Fruit fly (Drosophila melanogaster) whole organism, embryonic: ENCODE results near the gene Tim8.
A peak's percentile ranks its signal among the peaks of the same experiment; 100 is the strongest.

ENCODE experiments used
- ATbp ChIP-seq: fragments of 200-800 bp; sonication (Bioruptor generic); optimal IDR thresholded peaks from 2 replicates; lab custom pipeline; 2017; ENCODE audit warnings: missing biosample characterization, mild to moderate bottlenecking, missing genetic modification characterization, missing genetic modification reagents
- Aef1 ChIP-seq: fragments of 200-800 bp; sonication (Bioruptor generic); IDR thresholded peaks from 3 replicates; pipeline ENCODE4 v1.3.6; 2022; ENCODE audit warnings: missing biosample characterization, missing genetic modification characterization
- Atf-2 ChIP-seq: fragments of 200-800 bp; sonication (Bioruptor generic); optimal IDR thresholded peaks from 2 replicates; lab custom pipeline; 2016; ENCODE audit warnings: missing biosample characterization, missing genetic modification characterization
- Bteb2 ChIP-seq: fragments of 200-800 bp; sonication (Bioruptor generic); optimal IDR thresholded peaks from 2 replicates; lab custom pipeline; 2016; ENCODE audit warnings: missing biosample characterization, missing genetic modification characterization
- CG10147 ChIP-seq: fragments of 200-800 bp; sonication (Bioruptor generic); optimal IDR thresholded peaks from 2 replicates; lab custom pipeline; 2019; ENCODE audit warnings: missing biosample characterization, mild to moderate bottlenecking, missing genetic modification characterization, moderate library complexity
- CG1024 ChIP-seq: fragments of 200-800 bp; sonication (Bioruptor generic); IDR thresholded peaks from 2 replicates; pipeline ENCODE4 v1.3.6; 2022; ENCODE audit warnings: missing biosample characterization, missing genetic modification characterization
- CG10267 ChIP-seq: fragments of 200-800 bp; sonication (Bioruptor generic); optimal IDR thresholded peaks from 2 replicates; lab custom pipeline; 2018; ENCODE audit warnings: missing biosample characterization, mild to moderate bottlenecking, missing genetic modification characterization, moderate library complexity
- CG10366 ChIP-seq: fragments of 200-800 bp; sonication (Bioruptor generic); IDR thresholded peaks from 2 replicates; pipeline ENCODE4 v1.3.6; 2022; ENCODE audit warnings: missing biosample characterization, missing genetic modification characterization
- CG10979 ChIP-seq: fragments of 200-800 bp; sonication (Bioruptor generic); optimal IDR thresholded peaks from 2 replicates; lab custom pipeline; 2018; ENCODE audit warnings: missing biosample characterization, mild to moderate bottlenecking, missing genetic modification characterization, moderate library complexity
- CG11085 ChIP-seq: fragments of 200-800 bp; sonication (Bioruptor generic); IDR thresholded peaks from 2 replicates; pipeline ENCODE4 v1.3.6; 2022; ENCODE audit warnings: missing biosample characterization, missing genetic modification characterization
- CG11398 ChIP-seq: fragments of 200-800 bp; sonication (Bioruptor generic); optimal IDR thresholded peaks from 2 replicates; lab custom pipeline; 2016; ENCODE audit warnings: missing biosample characterization, missing genetic modification characterization
- CG11504 ChIP-seq: fragments of 200-800 bp; sonication (Bioruptor generic); optimal IDR thresholded peaks from 3 replicates; lab custom pipeline; 2019; ENCODE audit warnings: missing biosample characterization, mild to moderate bottlenecking, missing genetic modification characterization, moderate library complexity
- CG12219 ChIP-seq: fragments of 200-800 bp; sonication (Bioruptor generic); optimal IDR thresholded peaks from 3 replicates; lab custom pipeline; 2018; ENCODE audit warnings: missing biosample characterization, mild to moderate bottlenecking, missing genetic modification characterization
- CG12391 ChIP-seq: fragments of 200-800 bp; sonication (Bioruptor generic); optimal IDR thresholded peaks from 3 replicates; lab custom pipeline; 2018; ENCODE audit warnings: missing biosample characterization, mild to moderate bottlenecking, missing genetic modification characterization, moderate library complexity
- CG14860 ChIP-seq: fragments of 200-800 bp; sonication (Bioruptor generic); IDR thresholded peaks from 3 replicates; pipeline ENCODE4 v1.3.6; 2022; ENCODE audit warnings: missing biosample characterization, missing genetic modification characterization; ENCODE audit not compliant: partially characterized antibody
- CG16813 ChIP-seq: fragments of 200-800 bp; sonication (Bioruptor generic); IDR thresholded peaks from 3 replicates; pipeline ENCODE4 v1.3.6; 2022; ENCODE audit warnings: missing biosample characterization, missing genetic modification characterization; ENCODE audit not compliant: partially characterized antibody
- CG18262 ChIP-seq: fragments of 200-800 bp; optimal IDR thresholded peaks from 3 replicates; lab custom pipeline; 2019; ENCODE audit warnings: missing biosample characterization, mild to moderate bottlenecking, missing genetic modification characterization, moderate library complexity
- CG2116 ChIP-seq: fragments of 200-800 bp; sonication (Bioruptor generic); optimal IDR thresholded peaks from 3 replicates; lab custom pipeline; 2018; ENCODE audit warnings: missing biosample characterization, mild to moderate bottlenecking, missing genetic modification characterization
- CG2129 ChIP-seq: fragments of 200-800 bp; sonication (Bioruptor generic); IDR thresholded peaks from 2 replicates; pipeline ENCODE4 v1.3.6; 2022; ENCODE audit warnings: missing biosample characterization, missing genetic modification characterization; ENCODE audit not compliant: partially characterized antibody
- CG3838 ChIP-seq: fragments of 200-800 bp; sonication (Bioruptor generic); optimal IDR thresholded peaks from 3 replicates; lab custom pipeline; 2016; ENCODE audit warnings: missing biosample characterization, missing genetic modification characterization
- CG4424 ChIP-seq: fragments of 200-800 bp; sonication (Bioruptor generic); optimal IDR thresholded peaks from 3 replicates; lab custom pipeline; 2016; ENCODE audit warnings: missing biosample characterization, missing genetic modification characterization
- CG7963 ChIP-seq: fragments of 200-800 bp; sonication (Bioruptor generic); IDR thresholded peaks from 3 replicates; pipeline ENCODE4 v1.3.6; 2022; ENCODE audit warnings: missing biosample characterization, missing genetic modification characterization; ENCODE audit not compliant: partially characterized antibody
- CG8388 ChIP-seq: fragments of 200-800 bp; sonication (Bioruptor generic); optimal IDR thresholded peaks from 2 replicates; lab custom pipeline; 2019; ENCODE audit warnings: missing biosample characterization, mild to moderate bottlenecking, missing genetic modification characterization, moderate library complexity
- D ChIP-seq, 2 experiments: fragments of 200-800 bp in 1 of 2; fragments of >200 bp in 1 of 2; sonication (Bioruptor generic) in 1 of 2; optimal IDR thresholded peaks; 2 replicates in 1 of 2; 3 replicates in 1 of 2; lab custom pipeline; 2017; ENCODE audit warnings: mild to moderate bottlenecking in 1 of 2, missing biosample characterization in 1 of 2, missing genetic modification characterization in 1 of 2, missing genetic modification reagents in 1 of 2
- D19A ChIP-seq: fragments of 200-800 bp; optimal IDR thresholded peaks from 3 replicates; lab custom pipeline; 2019; ENCODE audit warnings: missing biosample characterization, mild to moderate bottlenecking, missing genetic modification characterization, moderate library complexity
- Dfd ChIP-seq, 2 experiments: fragments of >200 bp; optimal IDR thresholded peaks; 2 replicates each; lab custom pipeline; 2017; ENCODE audit warnings: missing biosample characterization in 2 of 2, missing genetic modification characterization in 2 of 2
- Elba2 ChIP-seq: fragments of 200-800 bp; sonication (Bioruptor generic); optimal IDR thresholded peaks from 3 replicates; lab custom pipeline; 2016; ENCODE audit warnings: missing biosample characterization, missing genetic modification characterization
- Hand ChIP-seq: fragments of 200-800 bp; sonication (Bioruptor generic); optimal IDR thresholded peaks from 2 replicates; lab custom pipeline; 2017; ENCODE audit warnings: mild to moderate bottlenecking, missing biosample characterization, missing genetic modification reagents, missing genetic modification characterization
- Max ChIP-seq: fragments of 200-800 bp; sonication (Bioruptor generic); optimal IDR thresholded peaks from 2 replicates; lab custom pipeline; 2016; ENCODE audit warnings: missing biosample characterization, mild to moderate bottlenecking, missing genetic modification characterization
- Mrtf ChIP-seq: fragments of 200-800 bp; sonication (Bioruptor generic); IDR thresholded peaks from 3 replicates; pipeline ENCODE4 v1.3.6; 2022; ENCODE audit warnings: missing biosample characterization, missing genetic modification characterization
- Rfx ChIP-seq: fragments of 200-800 bp; sonication (Bioruptor generic); IDR thresholded peaks from 2 replicates; pipeline ENCODE4 v1.3.6; 2022; ENCODE audit warnings: missing biosample characterization, missing genetic modification characterization
- Scr ChIP-seq: fragments of 200-800 bp; sonication (Bioruptor generic); IDR thresholded peaks from 2 replicates; pipeline ENCODE4 v1.3.6; 2022; ENCODE audit warnings: missing biosample characterization, missing genetic modification characterization; ENCODE audit not compliant: partially characterized antibody
- Taf1 ChIP-seq: fragments of 200-800 bp; sonication (Bioruptor generic); IDR thresholded peaks from 2 replicates; pipeline ENCODE4 v1.3.6; 2022; ENCODE audit warnings: missing biosample characterization, missing genetic modification characterization
- ac ChIP-seq: fragments of 200-800 bp; sonication (Bioruptor generic); optimal IDR thresholded peaks from 3 replicates; lab custom pipeline; 2017; ENCODE audit warnings: missing biosample characterization, mild to moderate bottlenecking, missing genetic modification characterization
- chm ChIP-seq: fragments of 200-800 bp; sonication (Bioruptor generic); IDR thresholded peaks from 2 replicates; pipeline ENCODE4 v1.3.6; 2022; ENCODE audit warnings: missing biosample characterization, missing genetic modification characterization
- chn ChIP-seq: fragments of 200-800 bp; sonication (Bioruptor generic); optimal IDR thresholded peaks from 2 replicates; lab custom pipeline; 2016; ENCODE audit warnings: missing biosample characterization, missing genetic modification characterization
- dimm ChIP-seq: fragments of 200-800 bp; sonication (Bioruptor generic); IDR thresholded peaks from 2 replicates; pipeline ENCODE4 v1.3.6; 2022; ENCODE audit warnings: missing biosample characterization, missing genetic modification characterization
- dysf ChIP-seq: fragments of 200-800 bp; sonication (Bioruptor generic); IDR thresholded peaks from 3 replicates; pipeline ENCODE4 v1.3.6; 2022; ENCODE audit warnings: missing biosample characterization, missing genetic modification characterization
- fd102C ChIP-seq: fragments of 200-800 bp; sonication (Bioruptor generic); optimal IDR thresholded peaks from 2 replicates; lab custom pipeline; 2018; ENCODE audit warnings: missing biosample characterization, mild to moderate bottlenecking, missing genetic modification characterization, moderate library complexity
- jing ChIP-seq: fragments of 200-800 bp; sonication (Bioruptor generic); optimal IDR thresholded peaks from 2 replicates; lab custom pipeline; 2018; ENCODE audit warnings: missing biosample characterization, mild to moderate bottlenecking, missing genetic modification characterization
- knrl ChIP-seq: fragments of 200-800 bp; sonication (Bioruptor generic); IDR thresholded peaks from 3 replicates; pipeline ENCODE4 v1.3.6; 2022; ENCODE audit warnings: missing biosample characterization, missing genetic modification characterization; ENCODE audit not compliant: partially characterized antibody
- lilli ChIP-seq: fragments of 200-800 bp; sonication (Bioruptor generic); optimal IDR thresholded peaks from 3 replicates; lab custom pipeline; 2016; ENCODE audit warnings: missing biosample characterization, missing genetic modification characterization
- mam ChIP-seq: fragments of 200-800 bp; sonication (Bioruptor generic); optimal IDR thresholded peaks from 3 replicates; lab custom pipeline; 2016; ENCODE audit warnings: missing biosample characterization, missing genetic modification characterization
- nau ChIP-seq: fragments of 200-800 bp; sonication (Bioruptor generic); optimal IDR thresholded peaks from 3 replicates; lab custom pipeline; 2017; ENCODE audit warnings: missing biosample characterization, mild to moderate bottlenecking, missing genetic modification characterization, missing genetic modification reagents
- scrt ChIP-seq: fragments of 200-800 bp; sonication (Bioruptor generic); optimal IDR thresholded peaks from 2 replicates; lab custom pipeline; 2018; ENCODE audit warnings: missing biosample characterization, mild to moderate bottlenecking, missing genetic modification characterization, moderate library complexity
- sna ChIP-seq: fragments of 200-800 bp; sonication (Bioruptor generic); IDR thresholded peaks from 2 replicates; pipeline ENCODE4 v1.3.6; 2022; ENCODE audit warnings: missing biosample characterization, missing genetic modification characterization; ENCODE audit not compliant: partially characterized antibody
- trem ChIP-seq: fragments of 200-800 bp; optimal IDR thresholded peaks from 3 replicates; lab custom pipeline; 2019; ENCODE audit warnings: missing biosample characterization, mild to moderate bottlenecking, missing genetic modification characterization, moderate library complexity
- ttk ChIP-seq: fragments of 200-800 bp; sonication (Bioruptor generic); IDR thresholded peaks from 2 replicates; pipeline ENCODE4 v2.1.2; 2022; ENCODE audit warnings: missing biosample characterization, missing genetic modification characterization
- vnd ChIP-seq: fragments of 200-800 bp; sonication (Bioruptor generic); IDR thresholded peaks from 3 replicates; pipeline ENCODE4 v1.3.6; 2022; ENCODE audit warnings: missing biosample characterization, missing genetic modification characterization; ENCODE audit not compliant: partially characterized antibody
- zfh1 ChIP-seq: fragments of 200-800 bp; sonication (Bioruptor generic); IDR thresholded peaks from 3 replicates; pipeline ENCODE4 v1.3.6; 2022; ENCODE audit warnings: missing biosample characterization, missing genetic modification characterization

Tim8 gene

DNA sequence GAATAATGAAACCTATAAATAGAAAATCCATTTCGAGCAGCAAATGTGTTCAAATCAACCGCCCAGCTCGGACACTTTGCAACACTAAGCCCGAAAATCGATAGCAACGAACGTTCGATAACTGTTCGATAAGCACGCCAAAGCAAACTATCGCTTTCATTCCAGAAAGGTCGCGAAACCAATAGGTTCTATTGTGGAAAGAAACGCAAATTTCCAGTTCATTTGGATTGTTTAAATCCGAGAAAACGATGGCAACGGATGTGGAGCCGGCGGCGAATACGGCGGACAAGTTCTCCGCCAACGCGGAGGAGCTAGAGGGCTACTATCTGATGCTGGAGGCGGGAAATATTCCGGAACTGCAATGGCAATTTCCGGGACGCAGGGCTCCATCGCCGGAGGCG lies 9.2 kb upstream of the Tim8 start, which contains the start of gene Pa1 (continued):
- no peak for TF ChIP-seq Max (GFP tag; lab: Kevin White, UChicago)
- TF ChIP-seq jing (GFP tag; lab: Kevin White, UChicago) = no peak
- TF ChIP-seq CG7963 (GFP tag; lab: Robert Waterston, UW) = peak; percentile 47; the same call in 1 of the 3 replicates
- peak; percentile 70 for TF ChIP-seq CG2116 (GFP tag; lab: Kevin White, UChicago)
- TF ChIP-seq CG1024 = no peak
- TF ChIP-seq Hand (GFP tag; lab: Kevin White, UChicago) = no peak
- TF ChIP-seq knrl (GFP tag; lab: Robert Waterston, UW) = peak; percentile 49; the same call in 2 of the 3 replicates
- no peak for TF ChIP-seq Taf1 (GFP tag; lab: Robert Waterston, UW)
- TF ChIP-seq ATbp (GFP tag; lab: Kevin White, UChicago) = no peak
- TF ChIP-seq scrt (GFP tag; lab: Kevin White, UChicago) = no peak
- TF ChIP-seq Dfd (GFP tag; optimal IDR thresholded peaks at IDR 0.05; lab: Kevin White, UChicago) = no peak
- peak; percentile 56; the same call in 1 of the 2 replicates for TF ChIP-seq sna
- no peak for TF ChIP-seq ac
- TF ChIP-seq CG10366 (GFP tag; lab: Robert Waterston, UW) = no peak
- TF ChIP-seq chn (GFP tag; lab: Kevin White, UChicago) = no peak
- TF ChIP-seq CG2129 (GFP tag; lab: Robert Waterston, UW) = 0 out of 2 replicates have a peak, but pooled peaks have one; percentile 27
- no peak for TF ChIP-seq CG12219
- no peak for TF ChIP-seq CG8388 (GFP tag; lab: Kevin White, UChicago)
- no peak for TF ChIP-seq CG10147 (GFP tag; lab: Kevin White, UChicago)
- TF ChIP-seq dimm (GFP tag; lab: Robert Waterston, UW) = no peak
- peak; percentile 61 for TF ChIP-seq CG16813 (GFP tag; lab: Robert Waterston, UW)
- TF ChIP-seq Mrtf (GFP tag; lab: Robert Waterston, UW) = no peak
- TF ChIP-seq nau (GFP tag; lab: Kevin White, UChicago) = no peak
- peak; percentile 45; the same call in 1 of the 2 replicates for TF ChIP-seq Rfx (GFP tag; lab: Robert Waterston, UW)
- 0 out of 2 replicates have a peak, but pooled peaks have one; percentile 12 for TF ChIP-seq chm (GFP tag; lab: Robert Waterston, UW)
- TF ChIP-seq trem (tag; lab: Kevin White, UChicago) = peak; percentile 12
- TF ChIP-seq CG11398 (GFP tag; lab: Kevin White, UChicago) = no peak
- TF ChIP-seq CG11085 (GFP tag; lab: Robert Waterston, UW) = no peak
- TF ChIP-seq vnd = peak; percentile 54; the same call in 2 of the 3 replicates
- TF ChIP-seq CG14860 (GFP tag; lab: Robert Waterston, UW) = no peak
- TF ChIP-seq mam (GFP tag; lab: Kevin White, UChicago) = peak; percentile 13
- TF ChIP-seq CG12391 (tag; lab: Kevin White, UChicago) = no peak
- peak; percentile 62 for TF ChIP-seq Scr (GFP tag; lab: Robert Waterston, UW)
- TF ChIP-seq Bteb2 = no peak
- TF ChIP-seq zfh1 (GFP tag; lab: Robert Waterston, UW) = no peak
- no peak for TF ChIP-seq CG18262 (tag; lab: Kevin White, UChicago)
- TF ChIP-seq Atf-2 (GFP tag; lab: Kevin White, UChicago) = no peak
- no peak for TF ChIP-seq CG10979 (tag; lab: Kevin White, UChicago)
- TF ChIP-seq D (optimal IDR thresholded peaks at IDR 0.05; lab: Kevin White, UChicago) = no peak
- TF ChIP-seq D (GFP tag; optimal IDR thresholded peaks at IDR 0.05; lab: Kevin White, UChicago) = no peak
- TF ChIP-seq lilli (GFP tag; lab: Kevin White, UChicago) = no peak
- TF ChIP-seq Elba2 (GFP tag; lab: Kevin White, UChicago) = peak; percentile 22
- TF ChIP-seq dysf (GFP tag; lab: Robert Waterston, UW) = no peak
- TF ChIP-seq fd102C (GFP tag; lab: Kevin White, UChicago) = no peak
- TF ChIP-seq CG10267 = peak; percentile 95
- TF ChIP-seq ttk = no peak
- no peak for TF ChIP-seq D19A
- TF ChIP-seq CG11504 (tag; lab: Kevin White, UChicago) = no peak
- no peak for TF ChIP-seq Aef1
- no peak for TF ChIP-seq CG4424 (GFP tag; lab: Kevin White, UChicago)
- TF ChIP-seq CG3838 (GFP tag; lab: Kevin White, UChicago) = no peak
